Worm (Caenorhabditis elegans) whole organism, young adult: ENCODE results near the gene mex-1.

Source experiments
- B0336.3 ChIP-seq: fragments of 200-800 bp; sonication (Bioruptor generic); IDR thresholded peaks from 2 replicates; pipeline ENCODE4 v1.3.6; 2022; ENCODE audit warnings: missing genetic modification characterization, missing compliant biosample characterization
- F23B12.7 ChIP-seq: sonication (generic microtip); optimal IDR thresholded peaks from 2 replicates; lab custom pipeline; 2017; ENCODE audit warnings: missing genetic modification characterization, mild to moderate bottlenecking, missing compliant biosample characterization, antibody characterized with exemption, moderate library complexity; ENCODE audit not compliant: insufficient read depth
- F33H1.4 ChIP-seq: fragments of 200-800 bp; sonication (Bioruptor generic); IDR thresholded peaks from 2 replicates; pipeline ENCODE4 v1.3.6; 2022; ENCODE audit warnings: missing genetic modification reagents, missing genetic modification characterization, missing compliant biosample characterization
- F57C9.4 ChIP-seq: sonication (generic microtip); optimal IDR thresholded peaks from 2 replicates; lab custom pipeline; 2017; ENCODE audit warnings: mild to moderate bottlenecking, missing genetic modification characterization, missing compliant biosample characterization
- K11D2.4 ChIP-seq: fragments of 200-800 bp; sonication (Bioruptor generic); IDR thresholded peaks from 2 replicates; pipeline ENCODE4 v1.3.6; 2022; ENCODE audit warnings: missing genetic modification reagents, missing genetic modification characterization, missing compliant biosample characterization
- Y53G8AR.9 ChIP-seq: fragments of 200-800 bp; sonication (Bioruptor generic); conservative IDR thresholded peaks from 2 replicates; pipeline ENCODE4 v1.3.6; 2022; ENCODE audit warnings: missing genetic modification reagents, missing genetic modification characterization, missing compliant biosample characterization
- Y56A3A.18 ChIP-seq: fragments of 200-800 bp; sonication (Bioruptor generic); IDR thresholded peaks from 2 replicates; pipeline ENCODE4 v1.3.6; 2022; ENCODE audit warnings: missing genetic modification reagents, missing genetic modification characterization, missing compliant biosample characterization
- ZK185.1 ChIP-seq: sonication (generic microtip); optimal IDR thresholded peaks from 2 replicates; lab custom pipeline; 2016; ENCODE audit warnings: mild to moderate bottlenecking, missing genetic modification characterization, missing compliant biosample characterization; ENCODE audit not compliant: poor library complexity, severe bottlenecking
- atf-7 ChIP-seq: sonication (generic microtip); optimal IDR thresholded peaks from 2 replicates; lab custom pipeline; 2017; ENCODE audit warnings: mild to moderate bottlenecking, missing genetic modification characterization, missing compliant biosample characterization
- attf-5 ChIP-seq: fragments of 200-800 bp; sonication (Bioruptor generic); optimal IDR thresholded peaks from 2 replicates; lab custom pipeline; 2018; ENCODE audit warnings: mild to moderate bottlenecking, missing genetic modification characterization, missing compliant biosample characterization
- cebp-2 ChIP-seq: fragments of 200-800 bp; sonication (Bioruptor generic); IDR thresholded peaks from 2 replicates; pipeline ENCODE4 v1.3.6; 2022; ENCODE audit warnings: missing genetic modification characterization, missing compliant biosample characterization
- ceh-91 ChIP-seq: fragments of 200-800 bp; sonication (Bioruptor generic); IDR thresholded peaks from 2 replicates; pipeline ENCODE4 v1.3.6; 2022; ENCODE audit warnings: missing genetic modification reagents, missing genetic modification characterization, missing compliant biosample characterization
- chd-7 ChIP-seq: sonication (generic microtip); optimal IDR thresholded peaks from 2 replicates; lab custom pipeline; 2016; ENCODE audit warnings: mild to moderate bottlenecking, missing genetic modification characterization, moderate library complexity, missing compliant biosample characterization
- dpff-1 ChIP-seq: sonication (generic microtip); optimal IDR thresholded peaks from 2 replicates; lab custom pipeline; 2017; ENCODE audit warnings: mild to moderate bottlenecking, missing genetic modification characterization, missing compliant biosample characterization
- efl-1 ChIP-seq: fragments of 150-350 bp; optimal IDR thresholded peaks from 2 replicates; lab custom pipeline; 2014; ENCODE audit warnings: missing biosample characterization, missing genetic modification reagents, missing genetic modification characterization
- egl-44 ChIP-seq: fragments of 200-800 bp; sonication (Bioruptor generic); IDR thresholded peaks from 2 replicates; pipeline ENCODE4 v1.3.6; 2022; ENCODE audit warnings: missing genetic modification reagents, missing genetic modification characterization, missing compliant biosample characterization
- egrh-3 ChIP-seq: fragments of 200-800 bp; sonication (Bioruptor generic); IDR thresholded peaks from 2 replicates; pipeline ENCODE4 v1.3.6; 2022; ENCODE audit warnings: missing genetic modification reagents, missing genetic modification characterization, missing compliant biosample characterization
- ekl-4 ChIP-seq: fragments of 200-800 bp; sonication (Bioruptor generic); IDR thresholded peaks from 2 replicates; pipeline ENCODE4 v1.3.6; 2022; ENCODE audit warnings: missing genetic modification reagents, missing genetic modification characterization, missing compliant biosample characterization
- fkh-3 ChIP-seq: sonication (generic microtip); optimal IDR thresholded peaks from 2 replicates; lab custom pipeline; 2016; ENCODE audit warnings: mild to moderate bottlenecking, missing genetic modification characterization, missing compliant biosample characterization
- let-526 ChIP-seq: fragments of 200-800 bp; sonication (Bioruptor generic); IDR thresholded peaks from 2 replicates; pipeline ENCODE4 v1.3.6; 2022; ENCODE audit warnings: missing genetic modification reagents, missing genetic modification characterization, missing compliant biosample characterization
- let-607 ChIP-seq, 2 experiments: fragments of 200-800 bp in 1 of 2; sonication (Bioruptor generic) in 1 of 2; sonication (generic microtip) in 1 of 2; optimal IDR thresholded peaks; 2 replicates each; lab custom pipeline; 2016 to 2018; ENCODE audit warnings: mild to moderate bottlenecking in 2 of 2, missing compliant biosample characterization in 2 of 2, missing genetic modification characterization in 2 of 2, moderate library complexity in 2 of 2, missing genotype in 1 of 2
- lin-26 ChIP-seq: fragments of 200-800 bp; sonication (Bioruptor generic); IDR thresholded peaks from 2 replicates; pipeline ENCODE4 v1.3.6; 2022; ENCODE audit warnings: missing genetic modification reagents, missing genetic modification characterization, missing compliant biosample characterization
- lin-40 ChIP-seq: sonication (generic microtip); optimal IDR thresholded peaks from 2 replicates; lab custom pipeline; 2016; ENCODE audit warnings: missing genetic modification characterization, mild to moderate bottlenecking, missing compliant biosample characterization, missing genotype, missing genetic modification reagents
- lin-54 ChIP-seq: fragments of 200-800 bp; sonication (Bioruptor generic); optimal IDR thresholded peaks from 2 replicates; lab custom pipeline; 2018; ENCODE audit warnings: mild to moderate bottlenecking, missing genetic modification characterization, missing compliant biosample characterization
- madf-10 ChIP-seq: sonication (generic microtip); optimal IDR thresholded peaks from 2 replicates; lab custom pipeline; 2016; ENCODE audit warnings: mild to moderate bottlenecking, missing genetic modification characterization, missing compliant biosample characterization
- madf-3 ChIP-seq: fragments of 200-800 bp; sonication (Bioruptor generic); IDR thresholded peaks from 2 replicates; pipeline ENCODE4 v1.3.6; 2022; ENCODE audit warnings: missing genetic modification reagents, missing genetic modification characterization, missing compliant biosample characterization
- madf-6 ChIP-seq: fragments of 200-800 bp; sonication (Bioruptor generic); IDR thresholded peaks from 2 replicates; pipeline ENCODE4 v1.3.6; 2022; ENCODE audit warnings: missing genetic modification reagents, missing genetic modification characterization, missing compliant biosample characterization
- madf-8 ChIP-seq: fragments of 200-800 bp; sonication (Bioruptor generic); conservative IDR thresholded peaks from 2 replicates; pipeline ENCODE4 v1.3.6; 2022; ENCODE audit warnings: missing genetic modification reagents, missing genetic modification characterization, missing compliant biosample characterization
- nfya-2 ChIP-seq: fragments of 200-800 bp; sonication (Bioruptor generic); IDR thresholded peaks from 2 replicates; pipeline ENCODE4 v1.3.6; 2022; ENCODE audit warnings: missing genetic modification reagents, missing genetic modification characterization, missing compliant biosample characterization
- nhr-27 ChIP-seq: fragments of 200-800 bp; sonication (Bioruptor generic); optimal IDR thresholded peaks from 2 replicates; lab custom pipeline; 2018; ENCODE audit warnings: mild to moderate bottlenecking, missing genetic modification characterization, moderate library complexity, missing compliant biosample characterization
- pbrm-1 ChIP-seq: fragments of 200-800 bp; sonication (Bioruptor generic); IDR thresholded peaks from 2 replicates; pipeline ENCODE4 v1.3.6; 2022; ENCODE audit warnings: missing genetic modification reagents, missing genetic modification characterization, missing compliant biosample characterization
- pha-4 ChIP-seq: fragments of 150-350 bp; sonication (generic microtip); optimal IDR thresholded peaks from 2 replicates; lab custom pipeline; 2014; ENCODE audit warnings: missing biosample characterization, missing genetic modification reagents, missing genetic modification characterization
- rcor-1 ChIP-seq: fragments of 200-800 bp; sonication (Bioruptor generic); IDR thresholded peaks from 2 replicates; pipeline ENCODE4 v1.3.6; 2022; ENCODE audit warnings: missing genetic modification reagents, missing genetic modification characterization, missing compliant biosample characterization
- repo-1 ChIP-seq: sonication (generic microtip); optimal IDR thresholded peaks from 2 replicates; lab custom pipeline; 2017; ENCODE audit warnings: mild to moderate bottlenecking, missing genetic modification characterization, missing compliant biosample characterization
- sea-2 ChIP-seq: fragments of 200-800 bp; sonication (Bioruptor generic); IDR thresholded peaks from 2 replicates; pipeline ENCODE4 v1.3.6; 2022; ENCODE audit warnings: missing genetic modification characterization, missing compliant biosample characterization
- snpc-1.1 ChIP-seq: sonication (generic microtip); optimal IDR thresholded peaks from 2 replicates; lab custom pipeline; 2017; ENCODE audit warnings: missing genetic modification characterization, mild to moderate bottlenecking, missing compliant biosample characterization, antibody characterized with exemption, moderate library complexity, missing genotype, missing genetic modification reagents; ENCODE audit not compliant: insufficient read depth
- snpc-1.3 ChIP-seq: sonication (generic microtip); optimal IDR thresholded peaks from 2 replicates; lab custom pipeline; 2017; ENCODE audit warnings: missing genetic modification characterization, mild to moderate bottlenecking, missing compliant biosample characterization, antibody characterized with exemption, moderate library complexity, missing genotype, missing genetic modification reagents; ENCODE audit not compliant: insufficient read depth
- sptf-2 ChIP-seq: fragments of 200-800 bp; sonication (Bioruptor generic); optimal IDR thresholded peaks from 2 replicates; lab custom pipeline; 2018; ENCODE audit warnings: mild to moderate bottlenecking, missing genetic modification characterization, missing compliant biosample characterization
- tbp1 ChIP-seq: fragments of 200-800 bp; sonication (Bioruptor generic); optimal IDR thresholded peaks from 2 replicates; lab custom pipeline; 2018; ENCODE audit warnings: mild to moderate bottlenecking, missing genetic modification characterization, missing compliant biosample characterization
- tbx-9 ChIP-seq: sonication (generic microtip); optimal IDR thresholded peaks from 2 replicates; lab custom pipeline; 2016; ENCODE audit warnings: borderline replicate concordance, missing genetic modification characterization, inconsistent platforms, missing compliant biosample characterization
- unc-130 ChIP-seq: sonication (generic microtip); optimal IDR thresholded peaks from 2 replicates; lab custom pipeline; 2016; ENCODE audit warnings: missing genetic modification reagents, missing genetic modification characterization, missing compliant biosample characterization
- unc-62 ChIP-seq: fragments of 150-350 bp; optimal IDR thresholded peaks from 2 replicates; lab custom pipeline; 2014; ENCODE audit warnings: missing biosample characterization, missing genetic modification reagents, missing genetic modification characterization
- zim-3 ChIP-seq: sonication (generic microtip); optimal IDR thresholded peaks from 2 replicates; lab custom pipeline; 2017; ENCODE audit warnings: mild to moderate bottlenecking, missing genetic modification characterization, moderate library complexity, missing compliant biosample characterization
- ztf-3 ChIP-seq: fragments of 200-800 bp; sonication (Bioruptor generic); optimal IDR thresholded peaks from 2 replicates; lab custom pipeline; 2018; ENCODE audit warnings: mild to moderate bottlenecking, missing genetic modification characterization, missing compliant biosample characterization

mex-1 gene

DNA sequence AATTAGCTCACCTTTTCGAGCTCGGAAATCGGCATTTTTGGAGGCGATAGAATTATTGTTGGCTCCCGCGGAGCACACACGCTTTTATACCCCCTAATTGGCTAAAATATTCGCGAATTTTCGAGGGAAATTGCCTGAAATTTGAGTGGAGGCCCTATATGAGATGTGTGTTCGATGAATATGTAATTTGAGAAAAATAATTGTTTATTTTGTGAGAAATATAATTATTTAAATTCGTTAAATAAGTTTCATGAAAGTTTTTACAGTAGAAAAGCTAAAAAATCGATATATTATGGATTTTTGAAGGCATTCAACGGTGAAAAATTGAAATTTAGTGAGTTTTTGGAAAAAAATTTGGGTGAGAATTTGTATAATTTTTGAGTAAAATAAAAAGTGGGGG, 5.2 kb downstream of the mex-1 start, which contains the start of gene acbp-6:
TSS of gene acbp-6 (minus strand) at position 101 of the 400 bp plus-strand sequence.
- TF ChIP-seq let-607 (tag; optimal IDR thresholded peaks at IDR 0.05; lab: Kevin White, UChicago) (no peak), egrh-3 (no peak), Y53G8AR.9 (0 out of 2 replicates have a peak, but pooled peaks have one; percentile 22)

DNA sequence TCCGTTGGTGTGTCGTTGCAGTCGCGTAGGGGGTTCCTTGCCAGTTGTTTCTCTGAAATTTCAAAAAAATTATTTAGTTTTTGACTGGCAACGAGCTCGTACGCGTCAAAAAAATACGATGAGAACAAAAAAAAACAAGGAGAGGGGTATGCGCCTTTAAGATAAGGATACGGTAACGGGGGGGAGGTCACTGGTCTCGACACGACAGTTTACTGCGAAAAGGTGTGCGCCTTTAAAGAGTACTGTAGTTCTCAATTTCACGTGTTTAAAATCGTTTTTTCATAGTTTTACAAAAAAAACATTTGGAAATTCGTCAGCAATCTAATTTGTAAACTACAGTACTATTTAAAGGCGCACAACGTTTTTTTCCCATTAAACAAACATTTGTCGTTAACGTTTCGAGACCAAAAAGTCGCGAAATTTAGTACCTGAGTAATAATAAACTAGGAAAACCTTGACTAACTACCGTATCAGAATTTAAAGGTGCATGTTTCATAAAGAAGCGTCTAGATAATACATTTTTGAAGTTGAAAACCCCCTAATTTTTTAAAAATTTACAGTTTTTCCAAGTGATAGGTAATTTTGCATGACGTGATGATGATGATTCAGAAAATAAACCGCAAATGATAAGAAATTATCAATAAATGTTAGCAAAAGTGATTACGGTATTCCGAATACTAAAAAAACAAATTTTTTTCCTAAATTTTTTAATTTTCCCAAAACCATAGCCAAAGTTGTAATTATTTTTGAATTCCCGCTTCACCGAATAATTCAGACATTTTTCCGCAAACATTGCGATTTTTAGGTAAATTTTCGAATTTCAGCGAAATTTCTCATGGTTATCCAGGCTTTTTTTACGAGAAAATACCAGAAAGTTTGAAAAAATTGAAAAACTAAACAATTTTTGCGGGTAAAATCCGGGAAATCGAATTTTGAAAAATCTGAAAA, 5.9 kb downstream of the mex-1 start:
- TF ChIP-seq nhr-27, result peak; percentile 17
- no peak for TF ChIP-seq snpc-1.1 (tag; lab: Kevin White, UChicago)
- TF ChIP-seq dpff-1 (tag; lab: Kevin White, UChicago), result peak; percentile 70
- peak; percentile 85; the same call in 1 of the 2 replicates for TF ChIP-seq cebp-2
- no peak for TF ChIP-seq sptf-2 (GFP tag; lab: Kevin White, UChicago)
- no peak for TF ChIP-seq let-526 (GFP tag; lab: Robert Waterston, UW)
- no peak for TF ChIP-seq unc-62
- TF ChIP-seq pha-4 (tag; lab: Kevin White, UChicago), result no peak
- TF ChIP-seq madf-6 (GFP tag; lab: Robert Waterston, UW), result peak; percentile 93
- TF ChIP-seq rcor-1 (GFP tag; lab: Robert Waterston, UW), result no peak
- peak; percentile 43 for TF ChIP-seq ZK185.1
- peak; percentile 82 for TF ChIP-seq F33H1.4
- TF ChIP-seq lin-26 (GFP tag; lab: Robert Waterston, UW), result no peak
- peak; percentile 36 for TF ChIP-seq repo-1
- no peak for TF ChIP-seq madf-3 (GFP tag; lab: Robert Waterston, UW)
- TF ChIP-seq atf-7, result peak; percentile 84
- peak; percentile 75 for TF ChIP-seq zim-3 (tag; lab: Kevin White, UChicago)
- TF ChIP-seq ceh-91, result peak; percentile 59
- TF ChIP-seq snpc-1.3 (tag; lab: Kevin White, UChicago), result no peak
- TF ChIP-seq F23B12.7 (tag; lab: Kevin White, UChicago), result no peak
- TF ChIP-seq attf-5 (GFP tag; lab: Kevin White, UChicago), result no peak
- TF ChIP-seq madf-8 (GFP tag; lab: Robert Waterston, UW), result peak; percentile 74
- no peak for TF ChIP-seq tbp1 (GFP tag; lab: Kevin White, UChicago)
- no peak for TF ChIP-seq unc-130
- TF ChIP-seq fkh-3 (tag; lab: Kevin White, UChicago), result peak; percentile 34
- TF ChIP-seq lin-40 (tag; lab: Kevin White, UChicago), result peak; percentile 47
- no peak for TF ChIP-seq tbx-9
- TF ChIP-seq egl-44 (GFP tag; lab: Robert Waterston, UW), result no peak
- no peak for TF ChIP-seq K11D2.4
- TF ChIP-seq lin-54 (GFP tag; lab: Kevin White, UChicago), result peak; percentile 50
- TF ChIP-seq madf-10, result no peak
- TF ChIP-seq Y56A3A.18 (GFP tag; lab: Robert Waterston, UW), result peak; percentile 47; the same call in 1 of the 2 replicates
- TF ChIP-seq chd-7 (tag; lab: Kevin White, UChicago), result peak; percentile 68
- TF ChIP-seq nfya-2, result no peak
- TF ChIP-seq ztf-3 (GFP tag; lab: Kevin White, UChicago), result no peak
- peak; percentile 42 for TF ChIP-seq B0336.3 (GFP tag; lab: Robert Waterston, UW)
- peak; percentile 33 for TF ChIP-seq efl-1 (GFP tag; lab: Kevin White, UChicago)
- TF ChIP-seq ekl-4 (GFP tag; lab: Robert Waterston, UW), result no peak; the same call in 1 of the 2 replicates
- TF ChIP-seq F57C9.4 (tag; lab: Kevin White, UChicago), result no peak
- no peak for TF ChIP-seq sea-2 (GFP tag; lab: Robert Waterston, UW)
- TF ChIP-seq pbrm-1 (GFP tag; lab: Robert Waterston, UW), result no peak
